Fruit fly (Drosophila melanogaster): ENCODE data around the gene Hpf1.

DNA sequence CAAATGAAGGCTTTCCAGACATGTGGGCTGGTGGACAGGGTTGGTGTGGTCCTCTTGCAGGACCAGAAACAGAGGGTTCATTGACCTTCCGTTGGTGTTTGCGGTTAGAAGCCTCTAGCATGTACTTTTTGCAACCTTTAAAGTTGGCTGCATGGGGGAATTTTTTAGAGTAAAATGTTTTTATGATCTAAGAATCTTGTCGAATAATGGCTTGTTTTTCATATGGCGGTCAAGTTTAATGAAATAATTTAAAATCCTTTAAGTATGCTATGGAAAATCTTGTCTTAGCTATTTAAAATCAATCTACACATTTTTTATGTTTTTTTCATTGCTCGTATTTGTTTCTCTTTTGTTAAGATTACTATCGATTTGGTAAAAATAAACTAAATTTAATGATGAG is 38.1 kb downstream of the Hpf1 start, which contains the start of gene glob3:
- TF ChIP-seq usp (GFP tag; optimal IDR thresholded peaks at IDR 0.05) (no peak), sv (GFP tag; optimal IDR thresholded peaks at IDR 0.05) (no peak), h (GFP tag; optimal IDR thresholded peaks at IDR 0.05) (no peak), Mio (GFP tag; optimal IDR thresholded peaks at IDR 0.05) (no peak), Myc (optimal IDR thresholded peaks at IDR 0.05) (no peak), foxo (GFP tag; optimal IDR thresholded peaks at IDR 0.05) (no peak), Hr78 (GFP tag; optimal IDR thresholded peaks at IDR 0.05) (no peak), jim (GFP tag; optimal IDR thresholded peaks at IDR 0.05) (no peak), Hr83 (GFP tag; optimal IDR thresholded peaks at IDR 0.05; ENCODE audit: poor library complexity, severe bottlenecking) (no peak), br (GFP tag; optimal IDR thresholded peaks at IDR 0.05) (no peak), Abd-B (GFP tag; optimal IDR thresholded peaks at IDR 0.05) (no peak), GATAd (GFP tag; optimal IDR thresholded peaks at IDR 0.05) (no peak), Hnf4 (GFP tag; optimal IDR thresholded peaks at IDR 0.05) (no peak)

Data from whole organism, wandering third instar larva.